Worm (Caenorhabditis elegans) whole organism, L3 larva: ENCODE measurements around the gene zipt-16.

Source experiments
- R02D3.7 ChIP-seq: fragments of 150-350 bp; optimal IDR thresholded peaks from 2 replicates; lab custom pipeline; 2014; ENCODE audit warnings: missing biosample characterization, missing genetic modification characterization
- aly-2 ChIP-seq: fragments of 150-350 bp; optimal IDR thresholded peaks from 2 replicates; lab custom pipeline; 2014; ENCODE audit warnings: missing biosample characterization, missing genetic modification characterization
- ama-1 ChIP-seq: fragments of 150-350 bp; optimal IDR thresholded peaks from 2 replicates; lab custom pipeline; 2018
- ceh-16 ChIP-seq: sonication (generic microtip); optimal IDR thresholded peaks from 2 replicates; lab custom pipeline; 2017; ENCODE audit warnings: missing biosample characterization, missing genetic modification characterization
- ceh-28 ChIP-seq: fragments of 150-350 bp; optimal IDR thresholded peaks from 2 replicates; lab custom pipeline; 2014; ENCODE audit warnings: missing biosample characterization, missing genetic modification reagents, missing genetic modification characterization
- egl-5 ChIP-seq: fragments of 150-350 bp; optimal IDR thresholded peaks from 2 replicates; lab custom pipeline; 2017; ENCODE audit warnings: missing biosample characterization, missing genetic modification reagents, missing genetic modification characterization, inconsistent platforms
- elt-1 ChIP-seq: fragments of 150-350 bp; optimal IDR thresholded peaks from 2 replicates; lab custom pipeline; 2014; ENCODE audit warnings: missing biosample characterization, missing genetic modification characterization
- elt-2 ChIP-seq: sonication (generic microtip); optimal IDR thresholded peaks from 2 replicates; lab custom pipeline; 2016; ENCODE audit warnings: missing genetic modification reagents, mild to moderate bottlenecking, missing genetic modification characterization, missing compliant biosample characterization
- eor-1 ChIP-seq, 2 experiments: fragments of 150-350 bp; optimal IDR thresholded peaks; 2 replicates each; lab custom pipeline; 2014 to 2018; ENCODE audit warnings: missing biosample characterization in 2 of 2, missing genetic modification characterization in 2 of 2
- fkh-10 ChIP-seq: sonication (generic microtip); optimal IDR thresholded peaks from 2 replicates; lab custom pipeline; 2017; ENCODE audit warnings: missing biosample characterization, missing genetic modification reagents, missing genetic modification characterization
- hmg-11 ChIP-seq: sonication (generic microtip); optimal IDR thresholded peaks from 2 replicates; lab custom pipeline; 2016; ENCODE audit warnings: missing genetic modification characterization, missing compliant biosample characterization
- mdl-1 ChIP-seq: fragments of 150-350 bp; optimal IDR thresholded peaks from 2 replicates; lab custom pipeline; 2014; ENCODE audit warnings: missing biosample characterization, missing genetic modification characterization
- mml-1 ChIP-seq: fragments of 150-350 bp; sonication (generic microtip); optimal IDR thresholded peaks from 3 replicates; lab custom pipeline; 2014; ENCODE audit warnings: missing biosample characterization, missing genetic modification characterization
- nfya-1 ChIP-seq: sonication (generic microtip); optimal IDR thresholded peaks from 2 replicates; lab custom pipeline; 2017; ENCODE audit warnings: missing genetic modification characterization, mild to moderate bottlenecking, missing compliant biosample characterization, antibody characterized with exemption, moderate library complexity; ENCODE audit not compliant: insufficient read depth
- nhr-12 ChIP-seq: fragments of 150-350 bp; optimal IDR thresholded peaks from 2 replicates; lab custom pipeline; 2014; ENCODE audit warnings: missing biosample characterization, missing genetic modification characterization
- nhr-23 ChIP-seq: fragments of 150-350 bp; optimal IDR thresholded peaks from 2 replicates; lab custom pipeline; 2014; ENCODE audit warnings: missing biosample characterization, missing genetic modification reagents, missing genetic modification characterization
- nhr-237 ChIP-seq: fragments of 150-350 bp; optimal IDR thresholded peaks from 2 replicates; lab custom pipeline; 2014; ENCODE audit warnings: missing biosample characterization, missing genetic modification characterization
- nhr-28 ChIP-seq: fragments of 150-350 bp; optimal IDR thresholded peaks from 2 replicates; lab custom pipeline; 2014; ENCODE audit warnings: missing biosample characterization, missing genetic modification characterization
- nhr-67 ChIP-seq: fragments of 150-350 bp; optimal IDR thresholded peaks from 2 replicates; lab custom pipeline; 2014; ENCODE audit warnings: missing biosample characterization, missing genetic modification characterization
- nhr-76 ChIP-seq: fragments of 150-350 bp; sonication (generic microtip); optimal IDR thresholded peaks from 5 replicates; lab custom pipeline; 2014; ENCODE audit warnings: missing biosample characterization, missing genetic modification characterization
- nhr-77 ChIP-seq: fragments of 150-350 bp; optimal IDR thresholded peaks from 2 replicates; lab custom pipeline; 2014; ENCODE audit warnings: missing biosample characterization, missing genetic modification characterization
- pqm-1 ChIP-seq: fragments of 150-350 bp; optimal IDR thresholded peaks from 2 replicates; lab custom pipeline; 2017; ENCODE audit warnings: missing biosample characterization, missing genetic modification characterization, inconsistent platforms
- sea-2 ChIP-seq: fragments of 150-350 bp; sonication (generic microtip); optimal IDR thresholded peaks from 4 replicates; lab custom pipeline; 2014; ENCODE audit warnings: missing biosample characterization, missing genetic modification reagents, missing genetic modification characterization
- skn-1 ChIP-seq: fragments of 150-350 bp; optimal IDR thresholded peaks from 2 replicates; lab custom pipeline; 2014; ENCODE audit warnings: missing biosample characterization, missing genetic modification characterization
- tbx-2 ChIP-seq: sonication (generic microtip); optimal IDR thresholded peaks from 2 replicates; lab custom pipeline; 2016; ENCODE audit warnings: mild to moderate bottlenecking, missing genetic modification characterization, missing compliant biosample characterization
- unc-39 ChIP-seq: sonication (generic microtip); optimal IDR thresholded peaks from 4 replicates; lab custom pipeline; 2017; ENCODE audit warnings: missing biosample characterization, missing genetic modification characterization
- unc-62 ChIP-seq: fragments of 150-350 bp; sonication (generic microtip); optimal IDR thresholded peaks from 4 replicates; lab custom pipeline; 2014; ENCODE audit warnings: missing biosample characterization, missing genetic modification reagents, missing genetic modification characterization
- zag-1 ChIP-seq: fragments of 150-350 bp; optimal IDR thresholded peaks from 2 replicates; lab custom pipeline; 2014; ENCODE audit warnings: missing biosample characterization, missing genetic modification characterization
- ztf-4 ChIP-seq: fragments of 150-350 bp; optimal IDR thresholded peaks from 2 replicates; lab custom pipeline; 2014; ENCODE audit warnings: missing biosample characterization, missing genetic modification characterization

zipt-16 gene

DNA sequence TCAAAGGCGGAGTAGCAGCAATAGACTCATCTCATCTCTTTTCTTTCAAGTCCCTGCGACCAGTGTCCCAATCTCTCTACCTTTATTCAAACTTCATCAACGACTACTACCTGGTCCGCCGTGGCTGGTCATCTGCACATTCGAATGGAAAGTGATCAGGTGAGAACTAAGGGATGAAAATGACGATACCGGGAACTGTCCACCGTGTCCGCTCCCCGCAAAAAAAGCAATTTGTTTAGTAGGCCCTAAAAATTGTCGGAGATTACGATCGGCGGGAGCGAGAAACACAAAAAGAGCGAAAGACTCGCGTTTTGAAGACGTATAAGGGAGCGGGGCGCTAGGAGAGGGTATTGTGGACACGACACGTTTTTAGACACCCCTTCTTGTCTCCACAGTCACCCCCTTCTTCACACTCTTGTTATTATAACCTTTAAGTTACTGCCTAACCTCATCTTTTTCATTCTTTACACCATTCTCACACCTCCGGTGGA, at the start of gene zipt-16:
zipt-16 (plus strand) TSS at position 51 of the 491 bp plus-strand sequence.
- TF ChIP-seq nhr-77 (tag; lab: Kevin White, UChicago) (no peak), nhr-28 (tag; lab: Kevin White, UChicago) (no peak), elt-1 (peak; percentile 13)

DNA sequence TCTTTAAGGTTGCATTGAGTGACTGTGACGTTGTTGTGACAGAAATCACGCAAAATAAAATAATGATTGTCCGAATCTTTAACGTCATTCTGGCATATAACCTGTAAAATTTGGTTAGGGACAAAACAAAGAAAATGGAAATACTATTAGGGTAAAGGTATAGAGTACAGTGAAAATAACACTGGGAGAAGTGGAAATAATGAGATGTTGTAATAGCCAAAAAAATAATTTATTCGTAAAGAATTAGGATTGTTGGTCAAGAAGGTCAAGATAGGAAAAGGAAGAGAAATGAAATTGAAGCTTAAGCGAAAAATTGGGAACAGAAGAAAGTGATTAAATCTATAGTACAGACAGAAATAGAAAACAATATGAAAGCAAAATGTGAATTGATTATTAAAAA, 47.8 kb upstream of the zipt-16 start, which contains the start of gene deg-3:
deg-3 (minus strand) TSS at position 101 of the 400 bp plus-strand sequence.
- no peak for TF ChIP-seq unc-39 (tag; lab: Kevin White, UChicago)
- TF ChIP-seq nhr-77 (tag; lab: Kevin White, UChicago) = no peak
- no peak for TF ChIP-seq nhr-23
- no peak for TF ChIP-seq nhr-76
- TF ChIP-seq pqm-1 (tag; lab: Kevin White, UChicago) = no peak
- TF ChIP-seq nhr-67 (tag; lab: Kevin White, UChicago) = no peak
- no peak for TF ChIP-seq ceh-16 (tag; lab: Kevin White, UChicago)

DNA sequence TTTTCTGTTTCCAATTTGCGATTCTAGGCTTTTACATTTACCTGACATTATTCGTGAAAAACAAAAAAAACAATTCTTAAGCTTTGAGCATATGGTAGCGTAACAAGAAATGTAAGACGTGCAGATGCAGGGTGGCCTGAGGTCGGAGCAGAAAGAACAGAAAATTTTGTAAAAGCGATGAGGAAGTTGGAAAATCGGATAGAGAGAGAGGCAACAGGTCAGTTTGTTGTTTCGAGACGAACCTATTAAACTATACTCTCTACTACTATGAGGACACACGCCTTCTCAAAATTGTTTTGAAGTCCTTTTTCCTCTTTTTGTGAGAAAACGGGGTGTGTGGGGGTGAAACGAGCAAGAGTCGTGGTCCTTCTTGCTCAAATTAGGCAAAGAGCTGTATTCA, 41.2 kb upstream of the zipt-16 start, which contains the start of gene des-2:
des-2 (minus strand) TSS at position 101 of the 400 bp plus-strand sequence.
- TF ChIP-seq unc-62 (GFP tag; lab: Kevin White, UChicago) = no peak
- TF ChIP-seq mdl-1 (tag; lab: Kevin White, UChicago) = no peak
- no peak for TF ChIP-seq elt-2 (tag; lab: Kevin White, UChicago)
- TF ChIP-seq zag-1 (tag; lab: Kevin White, UChicago) = no peak
- TF ChIP-seq tbx-2 (tag; lab: Kevin White, UChicago) = no peak
- TF ChIP-seq nfya-1 (tag; lab: Kevin White, UChicago) = no peak
- no peak for TF ChIP-seq hmg-11 (tag; lab: Kevin White, UChicago)
- TF ChIP-seq eor-1 (tag; optimal IDR thresholded peaks at IDR 0.05; lab: Kevin White, UChicago) = no peak
- no peak for TF ChIP-seq nhr-12 (tag; lab: Kevin White, UChicago)
- no peak for TF ChIP-seq ztf-4
- no peak for TF ChIP-seq pqm-1 (tag; lab: Kevin White, UChicago)
- TF ChIP-seq ceh-28 (tag; lab: Kevin White, UChicago) = no peak
- TF ChIP-seq R02D3.7 = no peak
- TF ChIP-seq, all 47 proteins: peak for 0

DNA sequence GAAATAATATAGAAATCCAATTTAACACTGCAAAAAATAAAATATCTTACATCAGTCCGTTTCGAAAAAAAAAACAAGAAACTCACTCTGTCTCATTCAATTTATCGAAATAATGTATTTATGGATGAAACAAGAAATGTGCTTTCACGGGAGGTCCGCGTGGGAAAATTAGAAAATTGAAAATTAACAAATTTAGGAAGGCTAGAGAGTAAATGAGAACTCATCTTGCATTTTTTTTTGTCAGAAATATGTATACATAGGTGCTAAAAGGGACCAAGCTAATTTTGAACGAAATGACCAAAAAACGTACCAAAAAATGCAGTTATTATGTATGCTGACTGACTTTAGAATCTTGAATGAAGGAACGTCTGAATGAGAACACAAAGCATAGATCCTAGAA, 38.2 kb upstream of the zipt-16 start, which contains the start of gene T26H10.2:
T26H10.2 (minus strand) TSS at position 101 of the 400 bp plus-strand sequence.
- no peak for TF ChIP-seq skn-1 (tag; lab: Kevin White, UChicago)
- TF ChIP-seq mml-1 (tag; lab: Kevin White, UChicago) = no peak
- TF ChIP-seq nhr-237 = no peak
- no peak for TF ChIP-seq sea-2 (GFP tag; lab: Kevin White, UChicago)
- no peak for TF ChIP-seq nhr-76
- no peak for TF ChIP-seq ama-1 (lab: Kevin White, UChicago)
- no peak for TF ChIP-seq egl-5
- TF ChIP-seq nhr-67 (tag; lab: Kevin White, UChicago) = no peak
- no peak for TF ChIP-seq fkh-10 (GFP tag; lab: Kevin White, UChicago)
- no peak for TF ChIP-seq hmg-11 (tag; lab: Kevin White, UChicago)
- TF ChIP-seq elt-1 = no peak

DNA sequence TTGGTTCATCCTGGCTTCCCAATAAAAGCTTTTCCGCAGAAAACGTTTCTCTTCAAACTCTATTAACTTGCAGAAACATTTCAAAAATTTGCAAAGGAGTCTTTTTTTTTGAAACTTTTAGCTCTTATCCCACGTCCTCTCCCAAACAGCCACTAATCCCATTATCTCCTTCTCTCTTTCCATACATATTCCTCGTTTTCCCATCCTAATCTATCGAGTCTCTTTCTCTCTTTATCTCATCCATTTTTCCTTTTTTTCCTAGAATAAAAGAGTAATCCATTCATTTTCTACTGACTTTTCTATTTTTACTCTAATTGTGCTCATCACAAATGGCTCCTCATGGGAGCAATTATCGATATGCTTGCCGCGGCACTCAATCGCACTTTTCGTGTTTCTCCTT, 34.1 kb upstream of the zipt-16 start:
- TF ChIP-seq aly-2 (tag; lab: Kevin White, UChicago) (no peak), unc-39 (tag; lab: Kevin White, UChicago) (no peak), nfya-1 (tag; lab: Kevin White, UChicago) (peak; percentile 9), tbx-2 (tag; lab: Kevin White, UChicago) (peak; percentile 42), elt-1 (no peak)

DNA sequence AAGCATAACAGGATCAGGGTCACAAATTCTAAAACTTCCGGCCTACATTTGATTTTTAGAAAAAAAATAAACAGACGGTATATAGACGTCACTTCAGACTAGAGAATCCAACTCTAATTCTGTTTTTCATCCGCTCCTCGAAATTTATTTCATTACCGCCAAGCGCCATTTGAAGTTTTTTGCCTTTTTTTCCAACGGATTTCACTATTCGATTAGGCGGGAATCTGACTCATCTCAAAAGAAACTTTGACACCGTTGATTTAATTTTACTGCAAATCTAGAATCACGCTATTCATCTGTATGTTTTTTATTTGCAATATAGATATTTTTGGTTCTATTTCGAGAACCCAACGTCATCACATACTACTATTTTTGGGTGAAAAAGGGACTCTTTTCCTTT, 32.0 kb upstream of the zipt-16 start:
- TF ChIP-seq unc-39 (tag; lab: Kevin White, UChicago) (no peak), elt-2 (tag; lab: Kevin White, UChicago) (no peak), nhr-67 (tag; lab: Kevin White, UChicago) (no peak), R02D3.7 (no peak), fkh-10 (GFP tag; lab: Kevin White, UChicago) (peak; percentile 72), mdl-1 (tag; lab: Kevin White, UChicago) (no peak)

DNA sequence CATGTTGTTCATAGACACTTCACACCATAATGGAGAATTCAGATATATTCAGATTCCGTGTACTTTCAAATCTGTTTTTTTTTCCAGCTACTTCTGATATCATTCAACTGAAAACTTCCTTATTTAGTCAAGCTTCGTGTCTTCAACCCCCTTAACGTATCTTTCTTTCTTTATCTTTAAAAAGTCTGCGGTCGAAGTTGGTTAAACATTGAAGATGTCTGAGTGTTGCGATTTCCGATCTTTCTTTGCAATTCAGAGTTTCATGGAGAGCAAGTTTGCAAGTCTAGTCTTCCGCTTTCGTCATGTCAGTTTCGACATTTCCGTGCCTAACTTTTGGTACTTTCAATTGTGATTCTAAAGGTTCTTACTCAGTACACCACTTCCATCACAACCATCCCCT, 27.6 kb upstream of the zipt-16 start:
- TF ChIP-seq aly-2 (tag; lab: Kevin White, UChicago) (no peak), sea-2 (GFP tag; lab: Kevin White, UChicago) (no peak), zag-1 (tag; lab: Kevin White, UChicago) (no peak)
